Fruit fly (Drosophila melanogaster): ENCODE measurements around the gene Ids.
A peak's percentile ranks its signal among the peaks of the same experiment; 100 is the strongest.

Ids gene

dm6 chr3L:3420237-3420643 lies 42.2 kb downstream of the Ids start:
- no peak for TF ChIP-seq Ets96B (tag; optimal IDR thresholded peaks at IDR 0.05)
- TF ChIP-seq vri (GFP tag; optimal IDR thresholded peaks at IDR 0.05) = peak; percentile 49
- peak; percentile 51 for TF ChIP-seq dsx (GFP tag; optimal IDR thresholded peaks at IDR 0.05; ENCODE audit: poor library complexity, severe bottlenecking)
- TF ChIP-seq Eip78C (GFP tag) = peak; percentile 58
- TF ChIP-seq CG15336 (GFP tag; IDR thresholded peaks at IDR 0.05) = peak; percentile 35; the same call in 1 of the 2 replicates
- TF ChIP-seq CG9139 (GFP tag; optimal IDR thresholded peaks at IDR 0.05) = peak; percentile 18
- peak; percentile 5 for TF ChIP-seq CG6854 (GFP tag; optimal IDR thresholded peaks at IDR 0.05)
- peak; percentile 20 for TF ChIP-seq svp (GFP tag)
- TF ChIP-seq ss (GFP tag; optimal IDR thresholded peaks at IDR 0.05) = peak; percentile 10 to 22
- peak; percentile 69 for TF ChIP-seq CG16779 (tag; optimal IDR thresholded peaks at IDR 0.05)
- no peak for TF ChIP-seq fd59A (GFP tag; optimal IDR thresholded peaks at IDR 0.05)

dm6 chr3L:3420674-3421073 lies 42.6 kb downstream of the Ids start:
- no peak for TF ChIP-seq Blimp-1 (GFP tag; optimal IDR thresholded peaks at IDR 0.05)
- no peak for TF ChIP-seq esn (GFP tag; optimal IDR thresholded peaks at IDR 0.05)
- no peak for TF ChIP-seq Met (GFP tag; optimal IDR thresholded peaks at IDR 0.05)
- peak; percentile 50 for TF ChIP-seq svp (GFP tag)
- TF ChIP-seq CG8632 (GFP tag; optimal IDR thresholded peaks at IDR 0.05) = no peak
- no peak for TF ChIP-seq Hr39 (GFP tag; optimal IDR thresholded peaks at IDR 0.05)

- TF ChIP-seq Hr38 (GFP tag; optimal IDR thresholded peaks at IDR 0.05) (no peak), pdm3 (GFP tag; optimal IDR thresholded peaks at IDR 0.05) (no peak), CG7368 (GFP tag; optimal IDR thresholded peaks at IDR 0.05) (no peak), CG9139 (GFP tag; optimal IDR thresholded peaks at IDR 0.05) (no peak), Hr4 (GFP tag; optimal IDR thresholded peaks at IDR 0.05) (no peak), Blimp-1 (GFP tag; optimal IDR thresholded peaks at IDR 0.05) (no peak), CG1621 (tag; optimal IDR thresholded peaks at IDR 0.05) (no peak), Eip93F (GFP tag; optimal IDR thresholded peaks at IDR 0.05) (no peak), CG10669 (GFP tag; optimal IDR thresholded peaks at IDR 0.05) (no peak), ss (GFP tag; optimal IDR thresholded peaks at IDR 0.05) (no peak), achi (GFP tag; optimal IDR thresholded peaks at IDR 0.05) (no peak), Eip75B (GFP tag; optimal IDR thresholded peaks at IDR 0.05) (no peak), Sox15 (GFP tag; optimal IDR thresholded peaks at IDR 0.05) (no peak), CG11762 (GFP tag; optimal IDR thresholded peaks at IDR 0.05; ENCODE audit: insufficient read depth) (no peak), fd85E (GFP tag; optimal IDR thresholded peaks at IDR 0.05) (no peak), Ets21C (GFP tag; optimal IDR thresholded peaks at IDR 0.05) (peak; percentile 19), dac (GFP tag; optimal IDR thresholded peaks at IDR 0.05) (no peak), salr (GFP tag; optimal IDR thresholded peaks at IDR 0.05) (no peak), svp (GFP tag) (peak; percentile 85), CG15336 (GFP tag; IDR thresholded peaks at IDR 0.05) (no peak), CG6854 (GFP tag; optimal IDR thresholded peaks at IDR 0.05) (no peak), CG31627 (GFP tag; optimal IDR thresholded peaks at IDR 0.05) (peak; percentile 51), CG8319 (GFP tag; optimal IDR thresholded peaks at IDR 0.05) (no peak), Smox (GFP tag; optimal IDR thresholded peaks at IDR 0.05) (peak; percentile 69), CG34406 (GFP tag; optimal IDR thresholded peaks at IDR 0.05) (peak; percentile 12), CG3919 (GFP tag; optimal IDR thresholded peaks at IDR 0.05) (no peak), fd59A (GFP tag; optimal IDR thresholded peaks at IDR 0.05) (no peak), CG6808 (GFP tag; optimal IDR thresholded peaks at IDR 0.05) (no peak), topi (GFP tag; optimal IDR thresholded peaks at IDR 0.05) (peak; percentile 56), acj6 (GFP tag; optimal IDR thresholded peaks at IDR 0.05) (no peak), CG6792 (GFP tag; optimal IDR thresholded peaks at IDR 0.05) (peak; percentile 13), CG4318 (GFP tag; optimal IDR thresholded peaks at IDR 0.05) (no peak), eg (GFP tag; IDR thresholded peaks at IDR 0.05) (no peak), Ets96B (tag; optimal IDR thresholded peaks at IDR 0.05) (no peak), Sox14 (GFP tag; optimal IDR thresholded peaks at IDR 0.05) (no peak), spab (GFP tag; optimal IDR thresholded peaks at IDR 0.05) (no peak), esn (GFP tag; optimal IDR thresholded peaks at IDR 0.05) (peak; percentile 74), CG3032 (tag; optimal IDR thresholded peaks at IDR 0.05) (no peak), Sox102F (GFP tag; optimal IDR thresholded peaks at IDR 0.05) (peak; percentile 58), CG8119 (GFP tag; IDR thresholded peaks at IDR 0.05) (no peak), vri (GFP tag; optimal IDR thresholded peaks at IDR 0.05) (peak; percentile 40)
Measured at dm6 chr3L:3423006-3423405, 44.9 kb downstream of the Ids start.
